Fruit fly (Drosophila melanogaster) whole organism, embryonic: ENCODE results near the gene ebd2.
A peak's percentile ranks its signal among the peaks of the same experiment; 100 is the strongest.

Source experiments
- Abd-B ChIP-seq: fragments of 200-800 bp; sonication (Bioruptor generic); optimal IDR thresholded peaks from 2 replicates; lab custom pipeline; 2018; ENCODE audit warnings: missing biosample characterization, mild to moderate bottlenecking, missing genetic modification characterization, moderate library complexity
- Atf3 ChIP-seq: fragments of 200-800 bp; sonication (Bioruptor generic); optimal IDR thresholded peaks from 3 replicates; lab custom pipeline; 2016; ENCODE audit warnings: missing biosample characterization, missing genetic modification characterization
- Bgb ChIP-seq: fragments of 200-800 bp; sonication (Bioruptor generic); IDR thresholded peaks from 2 replicates; pipeline ENCODE4 v1.3.6; 2022; ENCODE audit warnings: missing biosample characterization, missing genetic modification characterization; ENCODE audit not compliant: partially characterized antibody
- CG11093 ChIP-seq: fragments of 200-800 bp; sonication (Bioruptor generic); IDR thresholded peaks from 3 replicates; pipeline ENCODE4 v1.3.6; 2022; ENCODE audit warnings: missing biosample characterization, missing genetic modification characterization
- CG14014 ChIP-seq: fragments of 200-800 bp; sonication (Bioruptor generic); IDR thresholded peaks from 2 replicates; pipeline ENCODE4 v1.3.6; 2022; ENCODE audit warnings: missing biosample characterization, missing genetic modification characterization
- CG1602 ChIP-seq: fragments of 200-800 bp; sonication (Bioruptor generic); optimal IDR thresholded peaks from 3 replicates; lab custom pipeline; 2016; ENCODE audit warnings: missing biosample characterization, missing genetic modification characterization
- CG17568 ChIP-seq: fragments of 200-800 bp; sonication (Bioruptor generic); optimal IDR thresholded peaks from 2 replicates; lab custom pipeline; 2018; ENCODE audit warnings: missing biosample characterization, mild to moderate bottlenecking, missing genetic modification characterization, moderate library complexity
- CG17612 ChIP-seq: fragments of 200-800 bp; sonication (Bioruptor generic); IDR thresholded peaks from 2 replicates; pipeline ENCODE4 v1.3.6; 2022; ENCODE audit warnings: missing biosample characterization, missing genetic modification characterization
- CG17829 ChIP-seq: fragments of 200-800 bp; optimal IDR thresholded peaks from 2 replicates; lab custom pipeline; 2019; ENCODE audit warnings: missing biosample characterization, mild to moderate bottlenecking, missing genetic modification characterization, moderate library complexity
- CG2202 ChIP-seq: fragments of 200-800 bp; sonication (Bioruptor generic); optimal IDR thresholded peaks from 2 replicates; lab custom pipeline; 2018; ENCODE audit warnings: missing biosample characterization, mild to moderate bottlenecking, missing genetic modification characterization
- CG3163 ChIP-seq: fragments of 200-800 bp; sonication (Bioruptor generic); optimal IDR thresholded peaks from 3 replicates; lab custom pipeline; 2016; ENCODE audit warnings: missing biosample characterization, missing genetic modification characterization
- CG33557 ChIP-seq: fragments of 200-800 bp; sonication (Bioruptor generic); optimal IDR thresholded peaks from 2 replicates; lab custom pipeline; 2019; ENCODE audit warnings: missing biosample characterization, mild to moderate bottlenecking, missing genetic modification characterization, moderate library complexity
- CG34422 ChIP-seq: fragments of 200-800 bp; sonication (Bioruptor generic); IDR thresholded peaks from 3 replicates; pipeline ENCODE4 v1.3.6; 2022; ENCODE audit warnings: missing biosample characterization, missing genetic modification characterization
- CG4404 ChIP-seq: fragments of 200-800 bp; sonication (Bioruptor generic); IDR thresholded peaks from 2 replicates; pipeline ENCODE4 v1.3.6; 2022; ENCODE audit warnings: missing biosample characterization, missing genetic modification characterization
- CG6175 ChIP-seq: fragments of 200-800 bp; sonication (Bioruptor generic); IDR thresholded peaks from 3 replicates; pipeline ENCODE4 v1.3.6; 2022; ENCODE audit warnings: missing biosample characterization, missing genetic modification characterization
- CG6254 ChIP-seq: fragments of 200-800 bp; sonication (Bioruptor generic); optimal IDR thresholded peaks from 3 replicates; lab custom pipeline; 2017; ENCODE audit warnings: mild to moderate bottlenecking, missing biosample characterization, missing genetic modification reagents, missing genetic modification characterization
- CG8765 ChIP-seq: fragments of 200-800 bp; sonication (Bioruptor generic); IDR thresholded peaks from 2 replicates; pipeline ENCODE4 v1.3.6; 2022; ENCODE audit warnings: missing biosample characterization, missing genetic modification characterization
- CG9215 ChIP-seq: fragments of 200-800 bp; sonication (Bioruptor generic); IDR thresholded peaks from 2 replicates; pipeline ENCODE4 v1.3.6; 2022; ENCODE audit warnings: missing biosample characterization, missing genetic modification characterization
- CG9609 ChIP-seq: fragments of 200-800 bp; sonication (Bioruptor generic); optimal IDR thresholded peaks from 3 replicates; lab custom pipeline; 2016; ENCODE audit warnings: missing biosample characterization, missing genetic modification characterization
- CG9932 ChIP-seq: fragments of 200-800 bp; sonication (Bioruptor generic); IDR thresholded peaks from 2 replicates; pipeline ENCODE4 v1.3.6; 2022; ENCODE audit warnings: missing biosample characterization, missing genetic modification characterization
- Drgx ChIP-seq: fragments of 200-800 bp; sonication (Bioruptor generic); IDR thresholded peaks from 2 replicates; pipeline ENCODE4 v1.3.6; 2022; ENCODE audit warnings: missing biosample characterization, missing genetic modification characterization
- H2.0 ChIP-seq: fragments of 200-800 bp; sonication (Bioruptor generic); IDR thresholded peaks from 2 replicates; pipeline ENCODE4 v1.3.6; 2022; ENCODE audit warnings: missing biosample characterization, missing genetic modification characterization
- HLH4C ChIP-seq: fragments of 200-800 bp; sonication (Bioruptor generic); IDR thresholded peaks from 3 replicates; pipeline ENCODE4 v1.3.6; 2022; ENCODE audit warnings: missing biosample characterization, missing genetic modification characterization; ENCODE audit not compliant: partially characterized antibody
- MTF-1 ChIP-seq: fragments of 200-800 bp; sonication (Bioruptor generic); optimal IDR thresholded peaks from 2 replicates; lab custom pipeline; 2018; ENCODE audit warnings: missing biosample characterization, mild to moderate bottlenecking, missing genetic modification characterization, borderline replicate concordance
- Mes4 ChIP-seq: fragments of 200-800 bp; sonication (Bioruptor generic); optimal IDR thresholded peaks from 2 replicates; lab custom pipeline; 2016; ENCODE audit warnings: missing biosample characterization, missing genetic modification characterization
- Opbp ChIP-seq: fragments of 200-800 bp; sonication (Bioruptor generic); IDR thresholded peaks from 3 replicates; pipeline ENCODE4 v1.3.6; 2022; ENCODE audit warnings: missing biosample characterization, missing genetic modification characterization; ENCODE audit not compliant: partially characterized antibody
- Rx ChIP-seq: fragments of 200-800 bp; sonication (Bioruptor generic); IDR thresholded peaks from 2 replicates; pipeline ENCODE4 v1.3.6; 2022; ENCODE audit warnings: missing biosample characterization, missing genetic modification characterization
- Sry-δ ChIP-seq: fragments of 200-800 bp; sonication (Bioruptor generic); optimal IDR thresholded peaks from 2 replicates; lab custom pipeline; 2016; ENCODE audit warnings: missing biosample characterization, missing genetic modification characterization
- Trl ChIP-seq, 3 experiments: fragments of >200 bp in 2 of 3; fragments of 200-800 bp in 1 of 3; sonication (Bioruptor generic) in 1 of 3; optimal IDR thresholded peaks; 2 replicates in 1 of 3; 3 replicates in 2 of 3; lab custom pipeline; 2016 to 2017; ENCODE audit warnings: missing biosample characterization in 1 of 3, missing genetic modification characterization in 1 of 3
- Xrp1 ChIP-seq: fragments of 200-800 bp; sonication (Bioruptor generic); IDR thresholded peaks from 2 replicates; pipeline ENCODE4 v1.3.6; 2022; ENCODE audit warnings: missing biosample characterization, missing genetic modification characterization
- YL-1 ChIP-seq: fragments of 200-800 bp; sonication (Bioruptor generic); optimal IDR thresholded peaks from 3 replicates; lab custom pipeline; 2017; ENCODE audit warnings: missing biosample characterization, mild to moderate bottlenecking, missing genetic modification characterization
- ase ChIP-seq: fragments of 200-800 bp; sonication (Bioruptor generic); IDR thresholded peaks from 3 replicates; pipeline ENCODE4 v1.3.6; 2022; ENCODE audit warnings: missing biosample characterization, missing genetic modification characterization
- chinmo ChIP-seq: fragments of 200-800 bp; sonication (Bioruptor generic); IDR thresholded peaks from 4 replicates; pipeline ENCODE4 v1.3.6; 2022; ENCODE audit warnings: missing biosample characterization, missing genetic modification characterization; ENCODE audit not compliant: partially characterized antibody
- corto ChIP-seq: fragments of 200-800 bp; sonication (Bioruptor generic); optimal IDR thresholded peaks from 2 replicates; lab custom pipeline; 2016; ENCODE audit warnings: missing biosample characterization, mild to moderate bottlenecking, missing genetic modification characterization, moderate library complexity
- dmrt11E ChIP-seq: fragments of 200-800 bp; sonication (Bioruptor generic); optimal IDR thresholded peaks from 3 replicates; lab custom pipeline; 2018; ENCODE audit warnings: missing biosample characterization, mild to moderate bottlenecking, missing genetic modification characterization, moderate library complexity
- gce ChIP-seq: fragments of 200-800 bp; sonication (Bioruptor generic); IDR thresholded peaks from 3 replicates; pipeline ENCODE4 v1.3.6; 2022; ENCODE audit warnings: missing biosample characterization, missing genetic modification characterization
- ham ChIP-seq: fragments of 200-800 bp; sonication (Bioruptor generic); IDR thresholded peaks from 2 replicates; pipeline ENCODE4 v1.3.6; 2022; ENCODE audit warnings: missing biosample characterization, missing genetic modification characterization
- kni ChIP-seq: fragments of 200-800 bp; sonication (Bioruptor generic); optimal IDR thresholded peaks from 3 replicates; lab custom pipeline; 2017; ENCODE audit warnings: mild to moderate bottlenecking, missing biosample characterization, missing genetic modification reagents, missing genetic modification characterization
- nmo ChIP-seq: fragments of 200-800 bp; sonication (Bioruptor generic); optimal IDR thresholded peaks from 2 replicates; lab custom pipeline; 2018; ENCODE audit warnings: missing biosample characterization, mild to moderate bottlenecking, missing genetic modification characterization, moderate library complexity
- pfk ChIP-seq: fragments of 200-800 bp; sonication (Bioruptor generic); optimal IDR thresholded peaks from 2 replicates; lab custom pipeline; 2018; ENCODE audit warnings: missing biosample characterization, mild to moderate bottlenecking, missing genetic modification characterization, moderate library complexity
- salm ChIP-seq: fragments of 200-800 bp; sonication (Bioruptor generic); optimal IDR thresholded peaks from 2 replicates; lab custom pipeline; 2018; ENCODE audit warnings: missing biosample characterization, mild to moderate bottlenecking, missing genetic modification characterization
- sim ChIP-seq: fragments of 200-800 bp; sonication (Bioruptor generic); IDR thresholded peaks from 2 replicates; pipeline ENCODE4 v1.3.6; 2022; ENCODE audit warnings: missing biosample characterization, missing genetic modification characterization
- ttk ChIP-seq: fragments of 200-800 bp; sonication (Bioruptor generic); IDR thresholded peaks from 2 replicates; pipeline ENCODE4 v2.1.2; 2022; ENCODE audit warnings: missing biosample characterization, missing genetic modification characterization
- unc-4 ChIP-seq: fragments of 200-800 bp; sonication (Bioruptor generic); IDR thresholded peaks from 2 replicates; pipeline ENCODE4 v1.3.6; 2022; ENCODE audit warnings: missing biosample characterization, missing genetic modification characterization; ENCODE audit not compliant: partially characterized antibody

Gene ebd2

dm6 chr3L:21363926-21364537 lies 14.9 kb upstream of the ebd2 start:
- TF ChIP-seq HLH4C (GFP tag; lab: Robert Waterston, UW) (0 out of 3 replicates have a peak, but pooled peaks have one; percentile 11), ase (GFP tag; lab: Robert Waterston, UW) (0 out of 3 replicates have a peak, but pooled peaks have one; percentile 7), Drgx (GFP tag; lab: Robert Waterston, UW) (peak; percentile 92), sim (0 out of 2 replicates have a peak, but pooled peaks have one; percentile 6), CG9932 (no peak), gce (GFP tag; lab: Robert Waterston, UW) (peak; percentile 7; the same call in 1 of the 3 replicates), Trl (optimal IDR thresholded peaks at IDR 0.05; lab: Kevin White, UChicago) (no peak), Trl (GFP tag; optimal IDR thresholded peaks at IDR 0.05; lab: Kevin White, UChicago) (no peak), CG11093 (GFP tag; lab: Robert Waterston, UW) (peak; percentile 41; the same call in 1 of the 3 replicates)

DNA sequence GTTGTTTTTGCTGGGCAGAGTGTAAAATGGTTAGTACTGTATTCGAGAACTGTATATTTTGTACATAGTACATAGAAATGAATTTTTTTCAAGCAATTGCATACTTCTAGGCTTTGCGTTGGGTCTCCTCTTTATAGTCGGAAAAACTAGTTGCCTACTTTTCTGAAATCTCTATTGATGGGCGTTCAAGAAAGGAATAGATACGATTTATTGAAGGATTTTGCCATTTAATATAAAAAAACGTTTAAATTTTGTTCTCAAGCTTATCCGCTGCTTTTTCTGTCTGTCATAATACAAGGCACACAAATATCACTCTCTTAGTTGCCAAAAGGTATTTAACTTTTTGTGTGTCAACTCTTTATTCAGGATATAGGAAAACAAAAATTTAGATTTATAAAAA lies 10.8 kb upstream of the ebd2 start, which contains the start of gene CG32440:
Gene CG32440 (plus strand): TSS at position 301 of the 400 bp plus-strand sequence.
- TF ChIP-seq CG4404, result no peak
- no peak for TF ChIP-seq CG1602 (GFP tag; lab: Kevin White, UChicago)
- TF ChIP-seq Rx (GFP tag; lab: Robert Waterston, UW), result no peak
- no peak for TF ChIP-seq Sry-δ (GFP tag; lab: Kevin White, UChicago)
- no peak for TF ChIP-seq CG14014 (GFP tag; lab: Robert Waterston, UW)
- TF ChIP-seq Atf3 (GFP tag; lab: Kevin White, UChicago), result no peak
- no peak for TF ChIP-seq CG17612 (GFP tag; lab: Robert Waterston, UW)
- no peak for TF ChIP-seq CG8765 (GFP tag; lab: Robert Waterston, UW)
- no peak for TF ChIP-seq corto
- TF ChIP-seq CG34422 (GFP tag; lab: Robert Waterston, UW), result no peak
- TF ChIP-seq CG9215 (GFP tag; lab: Robert Waterston, UW), result no peak
- no peak for TF ChIP-seq CG3163 (GFP tag; lab: Kevin White, UChicago)
- no peak for TF ChIP-seq Xrp1 (GFP tag; lab: Robert Waterston, UW)
- no peak for TF ChIP-seq nmo (GFP tag; lab: Kevin White, UChicago)
- no peak for TF ChIP-seq Bgb (GFP tag; lab: Robert Waterston, UW)
- no peak for TF ChIP-seq Opbp (GFP tag; lab: Robert Waterston, UW)
- no peak for TF ChIP-seq pfk (GFP tag; lab: Kevin White, UChicago)
- no peak for TF ChIP-seq ham
- no peak for TF ChIP-seq CG17829

- no peak for TF ChIP-seq dmrt11E (tag; lab: Kevin White, UChicago)
- TF ChIP-seq CG34422 (GFP tag; lab: Robert Waterston, UW), result no peak
- TF ChIP-seq kni (GFP tag; lab: Kevin White, UChicago), result no peak
- no peak for TF ChIP-seq MTF-1 (GFP tag; lab: Kevin White, UChicago)
- TF ChIP-seq Drgx (GFP tag; lab: Robert Waterston, UW), result no peak
- TF ChIP-seq salm (tag; lab: Kevin White, UChicago), result no peak
- TF ChIP-seq CG6175, result no peak
- TF ChIP-seq CG33557 (GFP tag; lab: Kevin White, UChicago), result no peak
- no peak for TF ChIP-seq CG2202 (tag; lab: Kevin White, UChicago)
- no peak for TF ChIP-seq Abd-B (GFP tag; lab: Kevin White, UChicago)
- no peak for TF ChIP-seq CG9609 (GFP tag; lab: Kevin White, UChicago)
- TF ChIP-seq YL-1 (GFP tag; lab: Kevin White, UChicago), result no peak
- TF ChIP-seq CG6254 (GFP tag; lab: Kevin White, UChicago), result no peak
- TF ChIP-seq Mes4 (GFP tag; lab: Kevin White, UChicago), result no peak
- no peak for TF ChIP-seq CG17568 (GFP tag; lab: Kevin White, UChicago)
- no peak for TF ChIP-seq chinmo (GFP tag; lab: Robert Waterston, UW)
- no peak for TF ChIP-seq H2.0 (GFP tag; lab: Robert Waterston, UW)
- no peak for TF ChIP-seq unc-4 (GFP tag; lab: Robert Waterston, UW)
- TF ChIP-seq ttk (GFP tag; lab: Robert Waterston, UW), result no peak
These were observed 8.3 kb upstream of the ebd2 start, which contains the start of gene CG32437 for dm6 chr3L:21357383-21357782. TSS of gene CG32437 (plus strand) at chr3L:21357683.
